Worm (Caenorhabditis elegans): Measurements from ENCODE around the gene C17F4.11.

DNA sequence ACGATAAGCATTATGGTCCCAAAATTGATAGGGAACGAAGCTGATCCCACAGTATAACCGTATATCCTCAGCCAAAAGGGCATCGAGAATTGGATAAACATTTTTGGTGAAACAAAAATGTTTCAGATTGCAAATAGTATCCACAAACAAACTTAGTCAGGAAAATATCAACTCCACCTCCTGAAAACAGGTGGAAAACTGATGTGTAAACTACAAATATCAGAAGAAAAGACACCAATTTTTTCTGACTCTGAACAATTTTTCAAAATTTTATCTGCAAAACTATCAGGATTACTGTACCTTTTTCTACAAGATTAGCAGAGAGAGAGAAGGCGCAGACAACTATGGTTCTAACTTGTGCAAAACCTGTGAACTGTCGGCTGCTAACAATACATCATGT lies 34.8 kb upstream of the C17F4.11 start, which contains the start of gene sri-53:
- no peak for TF ChIP-seq mdl-1 (tag; optimal IDR thresholded peaks at IDR 0.05)
- TF ChIP-seq unc-62 (GFP tag; optimal IDR thresholded peaks at IDR 0.05) = no peak
- TF ChIP-seq nhr-237 (tag; optimal IDR thresholded peaks at IDR 0.05) = no peak
- no peak for TF ChIP-seq nhr-77 (tag; optimal IDR thresholded peaks at IDR 0.05)
- no peak for TF ChIP-seq snpc-4 (tag; optimal IDR thresholded peaks at IDR 0.05)
- no peak for TF ChIP-seq aly-2 (tag; optimal IDR thresholded peaks at IDR 0.05)
- TF ChIP-seq ama-1 (optimal IDR thresholded peaks at IDR 0.05) = no peak
- no peak for TF ChIP-seq unc-39 (tag; optimal IDR thresholded peaks at IDR 0.05)
